Worm (Caenorhabditis elegans) whole organism, L1 larva: ENCODE data around the gene F48E3.2.

Experiments used
- dsc-1 ChIP-seq: sonication (generic microtip); optimal IDR thresholded peaks from 2 replicates; lab custom pipeline; 2016; ENCODE audit warnings: mild to moderate bottlenecking, missing genetic modification characterization, missing compliant biosample characterization
- efl-3 ChIP-seq: fragments of 200-800 bp; sonication (Bioruptor generic); optimal IDR thresholded peaks from 2 replicates; lab custom pipeline; 2018; ENCODE audit warnings: mild to moderate bottlenecking, missing genetic modification characterization, missing compliant biosample characterization
- pqm-1 ChIP-seq: sonication (generic microtip); optimal IDR thresholded peaks from 3 replicates; lab custom pipeline; 2017; ENCODE audit warnings: missing biosample characterization, missing genetic modification characterization
- rnt-1 ChIP-seq: sonication (generic microtip); optimal IDR thresholded peaks from 2 replicates; lab custom pipeline; 2016; ENCODE audit warnings: mild to moderate bottlenecking, missing genetic modification characterization, moderate library complexity, missing compliant biosample characterization
- sup-37 ChIP-seq: fragments of 200-800 bp; sonication (Bioruptor generic); optimal IDR thresholded peaks from 2 replicates; lab custom pipeline; 2018; ENCODE audit warnings: mild to moderate bottlenecking, missing genetic modification characterization, missing compliant biosample characterization
- unc-62 ChIP-seq: fragments of 150-350 bp; optimal IDR thresholded peaks from 2 replicates; lab custom pipeline; 2014; ENCODE audit warnings: missing biosample characterization, missing genetic modification reagents, missing genetic modification characterization
- ztf-11 ChIP-seq, 2 experiments: sonication (generic microtip); optimal IDR thresholded peaks; 2 replicates each; lab custom pipeline; 2016 to 2017; ENCODE audit warnings: missing genetic modification characterization in 2 of 2, missing biosample characterization in 1 of 2, missing compliant biosample characterization in 1 of 2

DNA sequence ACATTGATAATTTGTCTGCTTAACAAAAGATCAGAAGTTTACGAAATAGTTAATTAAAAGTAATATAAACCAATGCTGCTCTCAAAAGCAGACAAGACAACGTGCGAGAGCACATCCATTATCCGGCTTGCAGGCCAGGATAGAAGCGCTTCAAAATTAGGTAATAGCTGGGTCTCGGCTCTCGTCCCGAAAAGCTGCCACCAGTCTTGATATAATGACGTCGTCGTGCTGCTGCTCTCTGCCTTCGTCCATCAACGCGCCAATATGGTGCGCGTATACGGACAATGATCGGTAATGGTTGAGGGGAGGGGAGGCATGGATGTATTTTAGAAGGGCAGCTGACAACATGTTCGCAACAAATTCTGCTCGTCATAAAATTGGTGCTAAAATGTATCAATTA, 41.5 kb upstream of the F48E3.2 start:
- no peak for TF ChIP-seq rnt-1 (tag; lab: Kevin White, UChicago)
- no peak for TF ChIP-seq efl-3 (GFP tag; lab: Kevin White, UChicago)
- TF ChIP-seq unc-62 (GFP tag; lab: Kevin White, UChicago): no peak
- no peak for TF ChIP-seq dsc-1 (tag; lab: Kevin White, UChicago)
- no peak for TF ChIP-seq ztf-11 (tag; optimal IDR thresholded peaks at IDR 0.05; lab: Kevin White, UChicago)
- TF ChIP-seq sup-37 (GFP tag; lab: Kevin White, UChicago): no peak
- TF ChIP-seq pqm-1: no peak
